Fruit fly (Drosophila melanogaster) Kc167 (cell line): ENCODE results near the gene CG10481.

Experiments used
- Myc ChIP-seq: fragments of >200 bp; optimal IDR thresholded peaks from 2 replicates; lab custom pipeline; 2017; ENCODE audit warnings: missing external identifiers
- Sin3A ChIP-seq: fragments of >200 bp; optimal IDR thresholded peaks from 2 replicates; lab custom pipeline; 2018; ENCODE audit warnings: missing external identifiers
- h ChIP-seq: fragments of >200 bp; optimal IDR thresholded peaks from 3 replicates; lab custom pipeline; 2018; ENCODE audit warnings: missing external identifiers
- insv ChIP-seq: fragments of >200 bp; optimal IDR thresholded peaks from 3 replicates; lab custom pipeline; 2018; ENCODE audit warnings: missing external identifiers
- psq ChIP-seq: fragments of >200 bp; optimal IDR thresholded peaks from 2 replicates; lab custom pipeline; 2017; ENCODE audit warnings: missing external identifiers
- ttk ChIP-seq: sonication (Bioruptor generic); optimal IDR thresholded peaks from 2 replicates; lab custom pipeline; 2017; ENCODE audit warnings: missing external identifiers

Gene CG10481

dm6 chr2L:19912277-19912676 is 19.9 kb upstream of the CG10481 start, which contains the start of gene TotF:
TotF (minus strand) TSS chr2L:19912377.
- TF ChIP-seq ttk, result no peak
- TF ChIP-seq Myc (lab: Kevin White, UChicago), result no peak

dm6 chr2L:19907784-19908183 is 15.4 kb upstream of the CG10481 start:
- TF ChIP-seq ttk (no peak), Sin3A (lab: Kevin White, UChicago) (no peak), insv (lab: Kevin White, UChicago) (no peak)

- TF ChIP-seq Sin3A (lab: Kevin White, UChicago) (no peak), psq (lab: Kevin White, UChicago) (no peak), ttk (no peak), h (lab: Kevin White, UChicago) (no peak), Myc (lab: Kevin White, UChicago) (no peak), insv (lab: Kevin White, UChicago) (no peak)
Observed at dm6 chr2L:19905233-19905632, 12.9 kb upstream of the CG10481 start.

- no peak for TF ChIP-seq Sin3A (lab: Kevin White, UChicago)
- TF ChIP-seq insv (lab: Kevin White, UChicago), result no peak
- no peak for TF ChIP-seq ttk
- TF ChIP-seq psq (lab: Kevin White, UChicago), result no peak
- no peak for TF ChIP-seq Myc (lab: Kevin White, UChicago)
- no peak for TF ChIP-seq h (lab: Kevin White, UChicago)
Observed at dm6 chr2L:19902693-19903267, 10.4 kb upstream of the CG10481 start.

- TF ChIP-seq psq (lab: Kevin White, UChicago), result no peak
- no peak for TF ChIP-seq Sin3A (lab: Kevin White, UChicago)
- no peak for TF ChIP-seq insv (lab: Kevin White, UChicago)
- TF ChIP-seq Myc (lab: Kevin White, UChicago), result no peak
- TF ChIP-seq h (lab: Kevin White, UChicago), result no peak
- no peak for TF ChIP-seq ttk
Observed at dm6 chr2L:19899498-19899897, 7.1 kb upstream of the CG10481 start.

- TF ChIP-seq psq (lab: Kevin White, UChicago) (no peak), Myc (lab: Kevin White, UChicago) (no peak), insv (lab: Kevin White, UChicago) (no peak), ttk (no peak), h (lab: Kevin White, UChicago) (no peak), Sin3A (lab: Kevin White, UChicago) (no peak)
Observed at dm6 chr2L:19898540-19899300, 6.4 kb upstream of the CG10481 start.

dm6 chr2L:19897027-19897426 is 4.7 kb upstream of the CG10481 start:
- no peak for TF ChIP-seq psq (lab: Kevin White, UChicago)
- no peak for TF ChIP-seq ttk
- no peak for TF ChIP-seq Sin3A (lab: Kevin White, UChicago)
- TF ChIP-seq Myc (lab: Kevin White, UChicago), result no peak
- no peak for TF ChIP-seq h (lab: Kevin White, UChicago)
- no peak for TF ChIP-seq insv (lab: Kevin White, UChicago)

- no peak for TF ChIP-seq ttk
- TF ChIP-seq h (lab: Kevin White, UChicago), result no peak
- no peak for TF ChIP-seq Myc (lab: Kevin White, UChicago)
- TF ChIP-seq Sin3A (lab: Kevin White, UChicago), result no peak
- no peak for TF ChIP-seq insv (lab: Kevin White, UChicago)
- no peak for TF ChIP-seq psq (lab: Kevin White, UChicago)
Observed at dm6 chr2L:19895526-19896185, 3.3 kb upstream of the CG10481 start.

dm6 chr2L:19894826-19895225 is 2.5 kb upstream of the CG10481 start:
- TF ChIP-seq insv (lab: Kevin White, UChicago) (no peak), Myc (lab: Kevin White, UChicago) (no peak), h (lab: Kevin White, UChicago) (no peak), Sin3A (lab: Kevin White, UChicago) (no peak), psq (lab: Kevin White, UChicago) (no peak)

- TF ChIP-seq ttk (no peak), Sin3A (lab: Kevin White, UChicago) (no peak), psq (lab: Kevin White, UChicago) (no peak), insv (lab: Kevin White, UChicago) (no peak), h (lab: Kevin White, UChicago) (no peak), Myc (lab: Kevin White, UChicago) (no peak)
Observed at dm6 chr2L:19888347-19888746, 4.0 kb downstream of the CG10481 start.

- TF ChIP-seq Myc (lab: Kevin White, UChicago) (no peak), ttk (no peak), psq (lab: Kevin White, UChicago) (no peak), Sin3A (lab: Kevin White, UChicago) (no peak), h (lab: Kevin White, UChicago) (no peak), insv (lab: Kevin White, UChicago) (no peak)
Observed at dm6 chr2L:19887468-19887867, 4.9 kb downstream of the CG10481 start.

dm6 chr2L:19884444-19884843 is 7.9 kb downstream of the CG10481 start:
- TF ChIP-seq insv (lab: Kevin White, UChicago), result no peak
- no peak for TF ChIP-seq ttk
- TF ChIP-seq psq (lab: Kevin White, UChicago), result no peak
- no peak for TF ChIP-seq Sin3A (lab: Kevin White, UChicago)
- TF ChIP-seq Myc (lab: Kevin White, UChicago), result no peak
- TF ChIP-seq h (lab: Kevin White, UChicago), result no peak
